Fruit fly (Drosophila melanogaster): ENCODE results near the gene CG17493.
A peak's percentile ranks its signal among the peaks of the same experiment; 100 is the strongest.

Gene CG17493

dm6 chr2L:22566218-22566617, 16.4 kb downstream of the CG17493 start:
- TF ChIP-seq lola (GFP tag; optimal IDR thresholded peaks at IDR 0.05) (no peak), Hr78 (GFP tag; optimal IDR thresholded peaks at IDR 0.05) (no peak), Jra (GFP tag; optimal IDR thresholded peaks at IDR 0.05) (no peak), Dfd (GFP tag; optimal IDR thresholded peaks at IDR 0.05) (peak; percentile 91), Abd-B (GFP tag; optimal IDR thresholded peaks at IDR 0.05) (no peak), tai (GFP tag; optimal IDR thresholded peaks at IDR 0.05) (no peak), Dif (GFP tag; optimal IDR thresholded peaks at IDR 0.05; ENCODE audit: partially characterized antibody) (no peak), Hnf4 (GFP tag; optimal IDR thresholded peaks at IDR 0.05) (no peak), dl (GFP tag; optimal IDR thresholded peaks at IDR 0.05; ENCODE audit: insufficient read depth in 1 of 2, partially characterized antibody in 2 of 2) (no peak)

DNA sequence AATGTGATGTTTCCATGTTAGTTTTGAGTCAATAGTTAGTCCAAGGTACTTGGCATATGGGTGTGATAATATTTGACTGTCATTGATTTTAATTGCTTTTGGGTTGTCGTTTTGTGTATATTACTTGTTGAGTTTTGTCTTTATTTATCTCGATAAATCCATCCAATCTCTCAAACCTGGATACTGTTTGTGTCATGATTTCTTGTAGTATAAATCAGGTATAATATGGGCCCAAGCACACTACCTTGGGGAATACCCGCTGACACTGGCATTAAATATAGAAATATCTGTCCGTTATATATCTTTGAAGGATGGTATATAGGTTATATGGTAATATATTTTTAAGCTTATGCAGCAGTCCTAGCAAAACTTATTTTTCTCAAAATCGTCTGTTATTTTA, 17.6 kb downstream of the CG17493 start:
- TF ChIP-seq psq (GFP tag; optimal IDR thresholded peaks at IDR 0.05) (no peak), Rel (GFP tag; optimal IDR thresholded peaks at IDR 0.05) (no peak), Rel (tag; optimal IDR thresholded peaks at IDR 0.05) (no peak), rgr (GFP tag; optimal IDR thresholded peaks at IDR 0.05) (no peak), br (GFP tag; optimal IDR thresholded peaks at IDR 0.05) (no peak), Dif (GFP tag; optimal IDR thresholded peaks at IDR 0.05; ENCODE audit: partially characterized antibody) (no peak), N (GFP tag; optimal IDR thresholded peaks at IDR 0.05) (no peak), pan (optimal IDR thresholded peaks at IDR 0.05) (no peak), ey (GFP tag; optimal IDR thresholded peaks at IDR 0.05) (no peak), Abd-B (GFP tag; optimal IDR thresholded peaks at IDR 0.05) (no peak), dmrt93B (GFP tag; optimal IDR thresholded peaks at IDR 0.05) (no peak), Hnf4 (GFP tag; optimal IDR thresholded peaks at IDR 0.05) (no peak), OdsH (GFP tag; optimal IDR thresholded peaks at IDR 0.05) (no peak), foxo (GFP tag; optimal IDR thresholded peaks at IDR 0.05) (no peak), Myc (optimal IDR thresholded peaks at IDR 0.05) (no peak), Sp1 (GFP tag; optimal IDR thresholded peaks at IDR 0.05) (no peak), brk (GFP tag; optimal IDR thresholded peaks at IDR 0.05) (no peak), CrebA (GFP tag; optimal IDR thresholded peaks at IDR 0.05; ENCODE audit: borderline replicate concordance) (no peak), Vsx2 (GFP tag; optimal IDR thresholded peaks at IDR 0.05; ENCODE audit: partially characterized antibody) (no peak)

- TF ChIP-seq psq (GFP tag; optimal IDR thresholded peaks at IDR 0.05) = no peak
- TF ChIP-seq Dfd (GFP tag; optimal IDR thresholded peaks at IDR 0.05) = no peak
- no peak for TF ChIP-seq Jra (GFP tag; optimal IDR thresholded peaks at IDR 0.05)
- no peak for TF ChIP-seq lola (GFP tag; optimal IDR thresholded peaks at IDR 0.05)
- no peak for TF ChIP-seq Hr78 (GFP tag; optimal IDR thresholded peaks at IDR 0.05)
- no peak for TF ChIP-seq rgr (GFP tag; optimal IDR thresholded peaks at IDR 0.05)
- no peak for TF ChIP-seq Sp1 (GFP tag; optimal IDR thresholded peaks at IDR 0.05)
- TF ChIP-seq ey (GFP tag; optimal IDR thresholded peaks at IDR 0.05) = no peak
- TF ChIP-seq CrebA (GFP tag; optimal IDR thresholded peaks at IDR 0.05; ENCODE audit: borderline replicate concordance) = no peak
- no peak for TF ChIP-seq dmrt93B (GFP tag; optimal IDR thresholded peaks at IDR 0.05)
- TF ChIP-seq Myc (optimal IDR thresholded peaks at IDR 0.05) = no peak
- TF ChIP-seq OdsH (GFP tag; optimal IDR thresholded peaks at IDR 0.05) = no peak
- TF ChIP-seq brk (GFP tag; optimal IDR thresholded peaks at IDR 0.05) = no peak
- no peak for TF ChIP-seq h (GFP tag; optimal IDR thresholded peaks at IDR 0.05)
- TF ChIP-seq CG32264 (GFP tag; optimal IDR thresholded peaks at IDR 0.05) = no peak
- no peak for TF ChIP-seq Abd-B (GFP tag; optimal IDR thresholded peaks at IDR 0.05)
- TF ChIP-seq br (GFP tag; optimal IDR thresholded peaks at IDR 0.05) = no peak
- TF ChIP-seq usp (GFP tag; optimal IDR thresholded peaks at IDR 0.05) = no peak
These were observed 19.7 kb downstream of the CG17493 start for dm6 chr2L:22569530-22569929.

DNA sequence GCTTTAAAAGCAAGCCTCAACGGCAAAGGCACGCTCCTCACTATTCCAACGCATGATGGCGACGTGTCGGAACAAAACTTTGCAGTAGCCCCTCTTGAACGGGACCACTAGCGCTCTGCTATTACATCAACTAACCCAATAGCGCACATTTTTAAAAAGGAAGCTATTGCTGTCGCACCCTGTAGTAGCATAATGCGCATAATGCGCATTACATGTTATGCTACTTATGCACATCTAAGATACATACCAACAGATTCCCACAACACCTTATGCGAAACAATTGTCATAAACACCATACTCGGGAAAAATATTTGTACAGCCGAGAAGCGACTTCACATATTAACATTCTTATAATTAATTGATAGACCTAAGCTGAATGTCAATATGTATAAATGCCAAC, 20.2 kb downstream of the CG17493 start:
- no peak for TF ChIP-seq psq (GFP tag; optimal IDR thresholded peaks at IDR 0.05)
- TF ChIP-seq foxo (GFP tag; optimal IDR thresholded peaks at IDR 0.05) = no peak
- TF ChIP-seq br (GFP tag; optimal IDR thresholded peaks at IDR 0.05) = no peak
- no peak for TF ChIP-seq ey (GFP tag; optimal IDR thresholded peaks at IDR 0.05)
- no peak for TF ChIP-seq CG32264 (GFP tag; optimal IDR thresholded peaks at IDR 0.05)
- no peak for TF ChIP-seq sage (GFP tag; optimal IDR thresholded peaks at IDR 0.05)
- no peak for TF ChIP-seq Sp1 (GFP tag; optimal IDR thresholded peaks at IDR 0.05)
- TF ChIP-seq h (GFP tag; optimal IDR thresholded peaks at IDR 0.05) = no peak
- no peak for TF ChIP-seq Mio (GFP tag; optimal IDR thresholded peaks at IDR 0.05)
- TF ChIP-seq OdsH (GFP tag; optimal IDR thresholded peaks at IDR 0.05) = no peak
- TF ChIP-seq Abd-B (GFP tag; optimal IDR thresholded peaks at IDR 0.05) = no peak
- TF ChIP-seq woc (GFP tag; optimal IDR thresholded peaks at IDR 0.05) = no peak
- no peak for TF ChIP-seq Rel (GFP tag; optimal IDR thresholded peaks at IDR 0.05)
- TF ChIP-seq Rel (tag; optimal IDR thresholded peaks at IDR 0.05) = no peak
- no peak for TF ChIP-seq fru (GFP tag; optimal IDR thresholded peaks at IDR 0.05)
- no peak for TF ChIP-seq dsf (GFP tag; optimal IDR thresholded peaks at IDR 0.05; ENCODE audit: borderline replicate concordance)
- TF ChIP-seq dmrt93B (GFP tag; optimal IDR thresholded peaks at IDR 0.05) = no peak
- no peak for TF ChIP-seq GATAd (GFP tag; optimal IDR thresholded peaks at IDR 0.05)
- TF ChIP-seq Hnf4 (GFP tag; optimal IDR thresholded peaks at IDR 0.05) = no peak
- no peak for TF ChIP-seq Myc (optimal IDR thresholded peaks at IDR 0.05)
- TF ChIP-seq Jra (GFP tag; optimal IDR thresholded peaks at IDR 0.05) = no peak
